Fruit fly (Drosophila melanogaster) whole organism, embryonic: ENCODE data around the gene r-cup.

Source experiments
- Adf1 ChIP-seq: fragments of 200-800 bp; sonication (Bioruptor generic); IDR thresholded peaks from 2 replicates; pipeline ENCODE4 v1.3.6; 2022; ENCODE audit warnings: missing biosample characterization, missing genetic modification characterization
- Awh ChIP-seq: fragments of 200-800 bp; sonication (Bioruptor generic); IDR thresholded peaks from 2 replicates; pipeline ENCODE4, ENCODE4 v1.3.6; 2022; ENCODE audit warnings: missing biosample characterization, missing genetic modification characterization
- CG10209 ChIP-seq: fragments of 200-800 bp; sonication (Bioruptor generic); optimal IDR thresholded peaks from 3 replicates; lab custom pipeline; 2017; ENCODE audit warnings: missing biosample characterization, mild to moderate bottlenecking, missing genetic modification characterization, missing genetic modification reagents
- CG11456 ChIP-seq: fragments of 200-800 bp; sonication (Bioruptor generic); IDR thresholded peaks from 3 replicates; pipeline ENCODE4 v1.3.6; 2022; ENCODE audit warnings: missing biosample characterization, missing genetic modification characterization
- CG11723 ChIP-seq: fragments of 200-800 bp; sonication (Bioruptor generic); optimal IDR thresholded peaks from 2 replicates; lab custom pipeline; 2017; ENCODE audit warnings: missing biosample characterization, mild to moderate bottlenecking, missing genetic modification characterization
- CG12391 ChIP-seq: fragments of 200-800 bp; sonication (Bioruptor generic); optimal IDR thresholded peaks from 3 replicates; lab custom pipeline; 2018; ENCODE audit warnings: missing biosample characterization, mild to moderate bottlenecking, missing genetic modification characterization, moderate library complexity
- CG12769 ChIP-seq: fragments of 200-800 bp; sonication (Bioruptor generic); optimal IDR thresholded peaks from 2 replicates; lab custom pipeline; 2019; ENCODE audit warnings: missing biosample characterization, mild to moderate bottlenecking, missing genetic modification characterization, moderate library complexity
- CG13287 ChIP-seq: fragments of 200-800 bp; sonication (Bioruptor generic); IDR thresholded peaks from 2 replicates; pipeline ENCODE4 v1.3.6; 2022; ENCODE audit warnings: missing biosample characterization, missing genetic modification characterization; ENCODE audit not compliant: partially characterized antibody
- CG14441 ChIP-seq: fragments of 200-800 bp; sonication (Bioruptor generic); IDR thresholded peaks from 2 replicates; pipeline ENCODE4 v1.3.6; 2022; ENCODE audit warnings: missing biosample characterization, missing genetic modification characterization
- CG1529 ChIP-seq: fragments of 200-800 bp; sonication (Bioruptor generic); optimal IDR thresholded peaks from 3 replicates; lab custom pipeline; 2018; ENCODE audit warnings: missing biosample characterization, missing genetic modification characterization
- CG17385 ChIP-seq: fragments of 200-800 bp; sonication (Bioruptor generic); optimal IDR thresholded peaks from 3 replicates; lab custom pipeline; 2018; ENCODE audit warnings: missing biosample characterization, mild to moderate bottlenecking, missing genetic modification characterization
- CG18011 ChIP-seq: fragments of 200-800 bp; sonication (Bioruptor generic); optimal IDR thresholded peaks from 2 replicates; lab custom pipeline; 2017; ENCODE audit warnings: missing biosample characterization, missing genetic modification characterization, mild to moderate bottlenecking, moderate library complexity, missing genotype
- CG1832 ChIP-seq: fragments of 200-800 bp; sonication (Bioruptor generic); optimal IDR thresholded peaks from 2 replicates; lab custom pipeline; 2017; ENCODE audit warnings: missing biosample characterization, mild to moderate bottlenecking, missing genetic modification characterization, inconsistent platforms
- CG2116 ChIP-seq: fragments of 200-800 bp; sonication (Bioruptor generic); optimal IDR thresholded peaks from 3 replicates; lab custom pipeline; 2018; ENCODE audit warnings: missing biosample characterization, mild to moderate bottlenecking, missing genetic modification characterization
- CG2712 ChIP-seq: fragments of 200-800 bp; optimal IDR thresholded peaks from 3 replicates; lab custom pipeline; 2019; ENCODE audit warnings: missing biosample characterization, mild to moderate bottlenecking, missing genetic modification characterization, moderate library complexity
- CG3281 ChIP-seq: fragments of 200-800 bp; sonication (Bioruptor generic); optimal IDR thresholded peaks from 3 replicates; lab custom pipeline; 2017; ENCODE audit warnings: missing biosample characterization, mild to moderate bottlenecking, missing genetic modification characterization
- CG34224 ChIP-seq: fragments of 200-800 bp; sonication (Bioruptor generic); IDR thresholded peaks from 3 replicates; pipeline ENCODE4 v1.3.6; 2022; ENCODE audit warnings: missing biosample characterization, missing genetic modification characterization; ENCODE audit not compliant: partially characterized antibody
- CG34376 ChIP-seq: fragments of 200-800 bp; sonication (Bioruptor generic); optimal IDR thresholded peaks from 2 replicates; lab custom pipeline; 2018; ENCODE audit warnings: missing biosample characterization, mild to moderate bottlenecking, missing genetic modification characterization
- CG6791 ChIP-seq: fragments of 200-800 bp; sonication (Bioruptor generic); IDR thresholded peaks from 3 replicates; pipeline ENCODE4 v1.3.6; 2022; ENCODE audit warnings: missing biosample characterization, missing genetic modification characterization; ENCODE audit not compliant: partially characterized antibody
- CG6813 ChIP-seq: fragments of 200-800 bp; sonication (Bioruptor generic); optimal IDR thresholded peaks from 2 replicates; lab custom pipeline; 2017; ENCODE audit warnings: missing biosample characterization, missing genetic modification characterization, mild to moderate bottlenecking, moderate library complexity, missing genetic modification reagents
- CG8290 ChIP-seq, 3 experiments: fragments of 200-800 bp; sonication (Bioruptor generic); optimal IDR thresholded peaks; 2 replicates each; lab custom pipeline; 2016 to 2019; ENCODE audit warnings: missing biosample characterization in 3 of 3, missing genetic modification characterization in 3 of 3, mild to moderate bottlenecking in 2 of 3, moderate library complexity in 1 of 3
- CG9437 ChIP-seq: fragments of 200-800 bp; sonication (Bioruptor generic); optimal IDR thresholded peaks from 2 replicates; lab custom pipeline; 2018; ENCODE audit warnings: missing biosample characterization, mild to moderate bottlenecking, missing genetic modification characterization
- CTCF ChIP-seq: fragments of 200-800 bp; sonication (Bioruptor generic); optimal IDR thresholded peaks from 2 replicates; lab custom pipeline; 2017; ENCODE audit warnings: missing biosample characterization, mild to moderate bottlenecking, missing genetic modification characterization, moderate library complexity
- CrebB ChIP-seq: fragments of 200-800 bp; sonication (Bioruptor generic); optimal IDR thresholded peaks from 3 replicates; lab custom pipeline; 2018; ENCODE audit warnings: missing biosample characterization, mild to moderate bottlenecking, missing genetic modification characterization
- D19A ChIP-seq: fragments of 200-800 bp; optimal IDR thresholded peaks from 3 replicates; lab custom pipeline; 2019; ENCODE audit warnings: missing biosample characterization, mild to moderate bottlenecking, missing genetic modification characterization, moderate library complexity
- Dp ChIP-seq: fragments of 200-800 bp; sonication (Bioruptor generic); optimal IDR thresholded peaks from 2 replicates; lab custom pipeline; 2018; ENCODE audit warnings: missing biosample characterization, mild to moderate bottlenecking, missing genetic modification characterization, moderate library complexity
- Dref ChIP-seq: fragments of 200-800 bp; sonication (Bioruptor generic); IDR thresholded peaks from 2 replicates; pipeline ENCODE4 v1.3.6; 2022; ENCODE audit warnings: missing biosample characterization, missing genetic modification characterization
- E2f2 ChIP-seq: fragments of 200-800 bp; sonication (Bioruptor generic); IDR thresholded peaks from 2 replicates; pipeline ENCODE4 v1.3.6; 2022; ENCODE audit warnings: missing biosample characterization, missing genetic modification characterization
- Elba2 ChIP-seq: fragments of 200-800 bp; sonication (Bioruptor generic); optimal IDR thresholded peaks from 3 replicates; lab custom pipeline; 2016; ENCODE audit warnings: missing biosample characterization, missing genetic modification characterization
- HLH4C ChIP-seq: fragments of 200-800 bp; sonication (Bioruptor generic); IDR thresholded peaks from 3 replicates; pipeline ENCODE4 v1.3.6; 2022; ENCODE audit warnings: missing biosample characterization, missing genetic modification characterization; ENCODE audit not compliant: partially characterized antibody
- HLH54F ChIP-seq: fragments of 200-800 bp; sonication (Bioruptor generic); optimal IDR thresholded peaks from 3 replicates; lab custom pipeline; 2016; ENCODE audit warnings: missing biosample characterization, missing genetic modification characterization
- Lhr ChIP-seq: fragments of 200-800 bp; sonication (Bioruptor generic); optimal IDR thresholded peaks from 3 replicates; lab custom pipeline; 2017; ENCODE audit warnings: mild to moderate bottlenecking, missing biosample characterization, missing genetic modification reagents, missing genetic modification characterization
- MBD-R2 ChIP-seq: fragments of 200-800 bp; sonication (Bioruptor generic); IDR thresholded peaks from 2 replicates; pipeline ENCODE4 v1.3.6; 2022; ENCODE audit warnings: missing biosample characterization, missing genetic modification characterization
- Pdp1 ChIP-seq, 2 experiments: fragments of 200-800 bp; sonication (Bioruptor generic); optimal IDR thresholded peaks; 3 replicates each; lab custom pipeline; 2016; ENCODE audit warnings: missing biosample characterization in 2 of 2, missing genetic modification characterization in 2 of 2, mild to moderate bottlenecking in 1 of 2, moderate library complexity in 1 of 2
- Vsx1 ChIP-seq: fragments of 200-800 bp; sonication (Bioruptor generic); optimal IDR thresholded peaks from 2 replicates; lab custom pipeline; 2017; ENCODE audit warnings: missing biosample characterization, mild to moderate bottlenecking, missing genetic modification characterization, missing genetic modification reagents
- Xbp1 ChIP-seq: fragments of 200-800 bp; sonication (Bioruptor generic); optimal IDR thresholded peaks from 3 replicates; lab custom pipeline; 2016; ENCODE audit warnings: missing biosample characterization, mild to moderate bottlenecking, missing genetic modification characterization
- caup ChIP-seq: fragments of 200-800 bp; sonication (Bioruptor generic); optimal IDR thresholded peaks from 3 replicates; lab custom pipeline; 2017; ENCODE audit warnings: missing biosample characterization, mild to moderate bottlenecking, missing genetic modification characterization, moderate library complexity; ENCODE audit not compliant: severe bottlenecking
- cwo ChIP-seq: fragments of 200-800 bp; sonication (Bioruptor generic); optimal IDR thresholded peaks from 3 replicates; lab custom pipeline; 2017; ENCODE audit warnings: missing biosample characterization, missing genetic modification characterization, mild to moderate bottlenecking, moderate library complexity, missing genetic modification reagents
- gfzf ChIP-seq: fragments of 200-800 bp; sonication (Bioruptor generic); optimal IDR thresholded peaks from 2 replicates; lab custom pipeline; 2016; ENCODE audit warnings: missing biosample characterization, mild to moderate bottlenecking, missing genetic modification characterization, moderate library complexity
- inv ChIP-seq: fragments of 200-800 bp; sonication (Bioruptor generic); IDR thresholded peaks from 2 replicates; pipeline ENCODE4 v1.3.6; 2022; ENCODE audit warnings: missing biosample characterization, missing genetic modification characterization; ENCODE audit not compliant: partially characterized antibody
- mirr ChIP-seq: fragments of 200-800 bp; sonication (Bioruptor generic); optimal IDR thresholded peaks from 3 replicates; lab custom pipeline; 2018; ENCODE audit warnings: missing biosample characterization, mild to moderate bottlenecking, missing genetic modification characterization
- sug ChIP-seq: fragments of 200-800 bp; optimal IDR thresholded peaks from 2 replicates; lab custom pipeline; 2019; ENCODE audit warnings: missing biosample characterization, mild to moderate bottlenecking, missing genetic modification characterization, moderate library complexity
- trem ChIP-seq: fragments of 200-800 bp; optimal IDR thresholded peaks from 3 replicates; lab custom pipeline; 2019; ENCODE audit warnings: missing biosample characterization, mild to moderate bottlenecking, missing genetic modification characterization, moderate library complexity
- vvl ChIP-seq: fragments of 200-800 bp; sonication (Bioruptor generic); IDR thresholded peaks from 2 replicates; pipeline ENCODE4 v1.3.6; 2022; ENCODE audit warnings: missing biosample characterization, missing genetic modification characterization
- zen2 ChIP-seq: fragments of 200-800 bp; sonication (Bioruptor generic); IDR thresholded peaks from 3 replicates; pipeline ENCODE4 v1.3.6; 2022; ENCODE audit warnings: missing biosample characterization, missing genetic modification characterization; ENCODE audit not compliant: partially characterized antibody
- zf30C ChIP-seq: fragments of 200-800 bp; sonication (Bioruptor generic); optimal IDR thresholded peaks from 3 replicates; lab custom pipeline; 2018; ENCODE audit warnings: missing biosample characterization, mild to moderate bottlenecking, missing genetic modification characterization

The r-cup gene

DNA sequence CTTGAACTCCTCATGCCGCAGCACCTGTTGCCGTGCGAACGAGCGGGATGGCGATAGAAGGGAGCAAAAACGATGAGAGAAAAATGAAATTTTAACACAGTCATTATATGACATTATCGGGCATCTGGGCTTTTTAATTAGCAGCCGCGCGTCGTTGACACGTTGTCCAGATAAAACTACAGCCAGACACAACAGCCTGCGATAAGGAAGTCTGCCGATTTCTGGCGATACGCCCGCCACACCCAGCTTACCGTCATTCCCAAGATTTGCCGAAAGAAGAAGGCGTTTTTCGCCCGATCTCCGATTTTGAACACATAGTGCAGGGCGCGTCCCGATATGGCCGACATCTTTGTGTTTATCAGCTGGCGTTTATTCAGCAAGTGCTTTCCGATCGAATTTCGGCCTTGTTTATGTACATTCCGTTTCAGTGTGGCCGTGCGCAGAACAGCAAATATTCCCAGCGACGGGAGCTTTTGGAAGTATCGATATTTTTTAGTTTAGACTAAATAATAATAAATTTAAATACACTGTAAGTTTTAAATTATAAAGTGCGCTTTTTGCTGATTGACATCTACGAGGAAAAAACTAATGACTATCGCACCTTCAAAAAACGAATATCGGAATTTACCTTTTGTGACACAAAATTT, 2.4 kb upstream of the r-cup start, which contains the start of gene CG1532 (continued):
- TF ChIP-seq CG6813 (GFP tag; lab: Kevin White, UChicago) = peak; percentile 25
- peak in 1 of 2 experiments; percentile 8 for TF ChIP-seq Pdp1 (GFP tag; optimal IDR thresholded peaks at IDR 0.05; lab: Kevin White, UChicago)
- TF ChIP-seq HLH4C (GFP tag; lab: Robert Waterston, UW) = peak; percentile 41; the same call in 1 of the 3 replicates
- TF ChIP-seq CG17385 (GFP tag; lab: Kevin White, UChicago) = peak; percentile 32
- TF ChIP-seq vvl (GFP tag; lab: Robert Waterston, UW) = 0 out of 2 replicates have a peak, but pooled peaks have one; percentile 30
- TF ChIP-seq CG1529 (GFP tag; lab: Kevin White, UChicago) = peak; percentile 40
- TF ChIP-seq Xbp1 = no peak
- peak; percentile 26 for TF ChIP-seq caup (GFP tag; lab: Kevin White, UChicago)
- TF ChIP-seq CrebB (tag; lab: Kevin White, UChicago) = no peak
- TF ChIP-seq CG9437 (GFP tag; lab: Kevin White, UChicago) = no peak
- peak; percentile 73 for TF ChIP-seq CG13287 (GFP tag; lab: Robert Waterston, UW)
- TF ChIP-seq CG6791 (GFP tag; lab: Robert Waterston, UW) = peak; percentile 58; the same call in 1 of the 3 replicates
- peak; percentile 64 for TF ChIP-seq zf30C (GFP tag; lab: Kevin White, UChicago)
- TF ChIP-seq trem (tag; lab: Kevin White, UChicago) = peak; percentile 24
- TF ChIP-seq CG12391 (tag; lab: Kevin White, UChicago) = peak; percentile 5
- TF ChIP-seq CG10209 (GFP tag; lab: Kevin White, UChicago) = no peak
- no peak for TF ChIP-seq Elba2 (GFP tag; lab: Kevin White, UChicago)
- TF ChIP-seq gfzf = peak; percentile 65
- TF ChIP-seq Dp (GFP tag; lab: Kevin White, UChicago) = peak; percentile 30
- TF ChIP-seq mirr (GFP tag; lab: Kevin White, UChicago) = peak; percentile 64
- peak; percentile 58; the same call in 2 of the 3 replicates for TF ChIP-seq CG34224 (GFP tag; lab: Robert Waterston, UW)
- TF ChIP-seq zen2 (GFP tag; lab: Robert Waterston, UW) = peak; percentile 10; the same call in 1 of the 3 replicates
- peak; percentile 10 for TF ChIP-seq CG3281
- peak; percentile 38 for TF ChIP-seq CG2116 (GFP tag; lab: Kevin White, UChicago)
- peak; percentile 60 for TF ChIP-seq Dref (GFP tag; lab: Robert Waterston, UW)
- TF ChIP-seq sug (tag; lab: Kevin White, UChicago) = peak; percentile 54
- no peak for TF ChIP-seq CG11723 (GFP tag; lab: Kevin White, UChicago)
- peak; percentile 26 for TF ChIP-seq CG1832 (GFP tag; lab: Kevin White, UChicago)
- TF ChIP-seq Awh (GFP tag; lab: Robert Waterston, UW) = 0 out of 2 replicates have a peak, but pooled peaks have one; percentile 9
- 0 out of 3 replicates have a peak, but pooled peaks have one; percentile 8 for TF ChIP-seq CG11456
- peak; percentile 35 for TF ChIP-seq CG34376 (GFP tag; lab: Kevin White, UChicago)
- peak; percentile 8 for TF ChIP-seq D19A (tag; lab: Kevin White, UChicago)
- peak; percentile 15 for TF ChIP-seq Lhr (GFP tag; lab: Kevin White, UChicago)
- TF ChIP-seq inv (GFP tag; lab: Robert Waterston, UW) = peak; percentile 49; the same call in 1 of the 2 replicates
- TF ChIP-seq Adf1 (GFP tag; lab: Robert Waterston, UW) = peak; percentile 8; the same call in 1 of the 2 replicates
- no peak for TF ChIP-seq CG14441
- TF ChIP-seq Vsx1 (GFP tag; lab: Kevin White, UChicago) = peak; percentile 78
- TF ChIP-seq CTCF (GFP tag; lab: Kevin White, UChicago) = peak; percentile 1
- TF ChIP-seq HLH54F = no peak
- peak; percentile 62 for TF ChIP-seq E2f2
- peak; percentile 2 for TF ChIP-seq CG8290 (GFP tag; optimal IDR thresholded peaks at IDR 0.05; lab: Kevin White, UChicago)
- peak in 1 of 2 experiments; percentile 48 for TF ChIP-seq CG8290 (tag; optimal IDR thresholded peaks at IDR 0.05; lab: Kevin White, UChicago)
- no peak for TF ChIP-seq CG18011
- peak; percentile 9 for TF ChIP-seq CG2712 (tag; lab: Kevin White, UChicago)
- peak; percentile 75 for TF ChIP-seq cwo (GFP tag; lab: Kevin White, UChicago)
- TF ChIP-seq CG12769 (tag; lab: Kevin White, UChicago) = peak; percentile 29
- TF ChIP-seq MBD-R2 = peak; percentile 37; the same call in 1 of the 2 replicates
